Fruit fly (Drosophila melanogaster): Measurements from ENCODE around the gene CG11977.

dm6 chr3R:9047561-9048465 lies 50.3 kb downstream of the CG11977 start, which contains the start of gene Rel:
- TF ChIP-seq psq (optimal IDR thresholded peaks at IDR 0.05) (no peak), CG8478 (optimal IDR thresholded peaks at IDR 0.05) (no peak), usp (GFP tag; optimal IDR thresholded peaks at IDR 0.05) (no peak), Dll (optimal IDR thresholded peaks at IDR 0.05) (no peak), EcR (GFP tag; optimal IDR thresholded peaks at IDR 0.05) (no peak), pan (optimal IDR thresholded peaks at IDR 0.05) (no peak)
